Fruit fly (Drosophila melanogaster) whole organism, embryonic: ENCODE results near the gene His3.3B.
A peak's percentile ranks its signal among the peaks of the same experiment; 100 is the strongest.

ENCODE experiments used
- C15 ChIP-seq: fragments of 200-800 bp; sonication (Bioruptor generic); IDR thresholded peaks from 3 replicates; pipeline ENCODE4 v1.3.6; 2022; ENCODE audit warnings: missing biosample characterization, missing genetic modification characterization
- CG10366 ChIP-seq: fragments of 200-800 bp; sonication (Bioruptor generic); IDR thresholded peaks from 2 replicates; pipeline ENCODE4 v1.3.6; 2022; ENCODE audit warnings: missing biosample characterization, missing genetic modification characterization
- CG10565 ChIP-seq: fragments of 200-800 bp; sonication (Bioruptor generic); optimal IDR thresholded peaks from 3 replicates; lab custom pipeline; 2016; ENCODE audit warnings: missing biosample characterization, mild to moderate bottlenecking, missing genetic modification characterization
- CG11504 ChIP-seq: fragments of 200-800 bp; sonication (Bioruptor generic); optimal IDR thresholded peaks from 3 replicates; lab custom pipeline; 2019; ENCODE audit warnings: missing biosample characterization, mild to moderate bottlenecking, missing genetic modification characterization, moderate library complexity
- CG11696 ChIP-seq: fragments of 200-800 bp; sonication (Bioruptor generic); IDR thresholded peaks from 2 replicates; pipeline ENCODE4 v1.3.6; 2022; ENCODE audit warnings: missing biosample characterization, missing genetic modification characterization
- CG12391 ChIP-seq: fragments of 200-800 bp; sonication (Bioruptor generic); optimal IDR thresholded peaks from 3 replicates; lab custom pipeline; 2018; ENCODE audit warnings: missing biosample characterization, mild to moderate bottlenecking, missing genetic modification characterization, moderate library complexity
- CG12744 ChIP-seq: fragments of 200-800 bp; sonication (Bioruptor generic); optimal IDR thresholded peaks from 2 replicates; lab custom pipeline; 2016; ENCODE audit warnings: missing biosample characterization, missing genetic modification characterization
- CG14667 ChIP-seq: fragments of 200-800 bp; sonication (Bioruptor generic); IDR thresholded peaks from 2 replicates; pipeline ENCODE4 v1.3.6; 2022; ENCODE audit warnings: missing biosample characterization, missing genetic modification characterization
- CG15601 ChIP-seq: fragments of 200-800 bp; sonication (Bioruptor generic); optimal IDR thresholded peaks from 3 replicates; lab custom pipeline; 2019; ENCODE audit warnings: missing biosample characterization, mild to moderate bottlenecking, missing genetic modification characterization, moderate library complexity
- CG17802 ChIP-seq: fragments of 200-800 bp; sonication (Bioruptor generic); optimal IDR thresholded peaks from 2 replicates; lab custom pipeline; 2018; ENCODE audit warnings: missing biosample characterization, mild to moderate bottlenecking, missing genetic modification characterization, moderate library complexity
- CG17829 ChIP-seq: fragments of 200-800 bp; optimal IDR thresholded peaks from 2 replicates; lab custom pipeline; 2019; ENCODE audit warnings: missing biosample characterization, mild to moderate bottlenecking, missing genetic modification characterization, moderate library complexity
- CG2678 ChIP-seq: fragments of 200-800 bp; sonication (Bioruptor generic); optimal IDR thresholded peaks from 3 replicates; lab custom pipeline; 2019; ENCODE audit warnings: missing biosample characterization, mild to moderate bottlenecking, missing genetic modification characterization, moderate library complexity
- CG3163 ChIP-seq: fragments of 200-800 bp; sonication (Bioruptor generic); optimal IDR thresholded peaks from 3 replicates; lab custom pipeline; 2016; ENCODE audit warnings: missing biosample characterization, missing genetic modification characterization
- CG3995 ChIP-seq: fragments of 200-800 bp; sonication (Bioruptor generic); optimal IDR thresholded peaks from 3 replicates; lab custom pipeline; 2016; ENCODE audit warnings: missing biosample characterization, missing genetic modification characterization
- CG4424 ChIP-seq: fragments of 200-800 bp; sonication (Bioruptor generic); optimal IDR thresholded peaks from 3 replicates; lab custom pipeline; 2016; ENCODE audit warnings: missing biosample characterization, missing genetic modification characterization
- CG4617 ChIP-seq: fragments of 200-800 bp; sonication (Bioruptor generic); optimal IDR thresholded peaks from 3 replicates; lab custom pipeline; 2016; ENCODE audit warnings: missing biosample characterization, missing genetic modification characterization, borderline replicate concordance
- CG6654 ChIP-seq: fragments of 200-800 bp; sonication (Bioruptor generic); optimal IDR thresholded peaks from 2 replicates; lab custom pipeline; 2017; ENCODE audit warnings: missing biosample characterization, mild to moderate bottlenecking, missing genetic modification characterization
- CG6791 ChIP-seq: fragments of 200-800 bp; sonication (Bioruptor generic); IDR thresholded peaks from 3 replicates; pipeline ENCODE4 v1.3.6; 2022; ENCODE audit warnings: missing biosample characterization, missing genetic modification characterization; ENCODE audit not compliant: partially characterized antibody
- CG8765 ChIP-seq: fragments of 200-800 bp; sonication (Bioruptor generic); IDR thresholded peaks from 2 replicates; pipeline ENCODE4 v1.3.6; 2022; ENCODE audit warnings: missing biosample characterization, missing genetic modification characterization
- CG8924 ChIP-seq: fragments of 200-800 bp; optimal IDR thresholded peaks from 3 replicates; lab custom pipeline; 2019; ENCODE audit warnings: missing biosample characterization, mild to moderate bottlenecking, missing genetic modification characterization, moderate library complexity
- D19B ChIP-seq: fragments of 200-800 bp; sonication (Bioruptor generic); optimal IDR thresholded peaks from 2 replicates; lab custom pipeline; 2017; ENCODE audit warnings: missing biosample characterization, mild to moderate bottlenecking, missing genetic modification characterization
- Dad ChIP-seq: fragments of 200-800 bp; sonication (Bioruptor generic); optimal IDR thresholded peaks from 3 replicates; lab custom pipeline; 2016; ENCODE audit warnings: missing biosample characterization, missing genetic modification characterization
- E2f2 ChIP-seq: fragments of 200-800 bp; sonication (Bioruptor generic); IDR thresholded peaks from 2 replicates; pipeline ENCODE4 v1.3.6; 2022; ENCODE audit warnings: missing biosample characterization, missing genetic modification characterization
- Elba2 ChIP-seq: fragments of 200-800 bp; sonication (Bioruptor generic); optimal IDR thresholded peaks from 3 replicates; lab custom pipeline; 2016; ENCODE audit warnings: missing biosample characterization, missing genetic modification characterization
- Hand ChIP-seq: fragments of 200-800 bp; sonication (Bioruptor generic); optimal IDR thresholded peaks from 2 replicates; lab custom pipeline; 2017; ENCODE audit warnings: mild to moderate bottlenecking, missing biosample characterization, missing genetic modification reagents, missing genetic modification characterization
- NC2α ChIP-seq: fragments of 200-800 bp; sonication (Bioruptor generic); optimal IDR thresholded peaks from 2 replicates; lab custom pipeline; 2016; ENCODE audit warnings: missing biosample characterization, missing genetic modification characterization
- Sox100B ChIP-seq: fragments of 200-800 bp; sonication (Bioruptor generic); optimal IDR thresholded peaks from 3 replicates; lab custom pipeline; 2018; ENCODE audit warnings: missing biosample characterization, mild to moderate bottlenecking, missing genetic modification characterization
- Xbp1 ChIP-seq: fragments of 200-800 bp; sonication (Bioruptor generic); optimal IDR thresholded peaks from 3 replicates; lab custom pipeline; 2016; ENCODE audit warnings: missing biosample characterization, mild to moderate bottlenecking, missing genetic modification characterization
- ab ChIP-seq: fragments of 200-800 bp; sonication (Bioruptor generic); optimal IDR thresholded peaks from 2 replicates; lab custom pipeline; 2016; ENCODE audit warnings: missing biosample characterization, missing genetic modification characterization
- az2 ChIP-seq: fragments of 200-800 bp; sonication (Bioruptor generic); optimal IDR thresholded peaks from 3 replicates; lab custom pipeline; 2016; ENCODE audit warnings: missing biosample characterization, missing genetic modification characterization
- bsh ChIP-seq, 2 experiments: fragments of 200-800 bp; sonication (Bioruptor generic); optimal IDR thresholded peaks; 2 replicates each; lab custom pipeline; 2017 to 2018; ENCODE audit warnings: mild to moderate bottlenecking in 2 of 2, missing biosample characterization in 2 of 2, missing genetic modification characterization in 2 of 2, moderate library complexity in 1 of 2
- cas ChIP-seq: fragments of 200-800 bp; sonication (Bioruptor generic); IDR thresholded peaks from 2 replicates; pipeline ENCODE4 v1.3.6; 2022; ENCODE audit warnings: missing biosample characterization, missing genetic modification characterization
- dmrt11E ChIP-seq: fragments of 200-800 bp; sonication (Bioruptor generic); optimal IDR thresholded peaks from 3 replicates; lab custom pipeline; 2018; ENCODE audit warnings: missing biosample characterization, mild to moderate bottlenecking, missing genetic modification characterization, moderate library complexity
- dmrt99B ChIP-seq: fragments of 200-800 bp; sonication (Bioruptor generic); optimal IDR thresholded peaks from 2 replicates; lab custom pipeline; 2018; ENCODE audit warnings: missing biosample characterization, mild to moderate bottlenecking, missing genetic modification characterization, moderate library complexity
- esg ChIP-seq: fragments of 200-800 bp; sonication (Bioruptor generic); conservative IDR thresholded peaks from 2 replicates; pipeline ENCODE4 v1.3.6; 2022; ENCODE audit warnings: missing biosample characterization, missing genetic modification characterization
- fu2 ChIP-seq: fragments of 200-800 bp; sonication (Bioruptor generic); optimal IDR thresholded peaks from 2 replicates; lab custom pipeline; 2016; ENCODE audit warnings: missing biosample characterization, missing genetic modification characterization
- insv ChIP-seq, 2 experiments: fragments of 200-800 bp; sonication (Bioruptor generic); optimal IDR thresholded peaks; 3 replicates each; lab custom pipeline; 2016 to 2018; ENCODE audit warnings: missing biosample characterization in 2 of 2, missing genetic modification characterization in 2 of 2
- jumu ChIP-seq: fragments of 200-800 bp; sonication (Bioruptor generic); optimal IDR thresholded peaks from 3 replicates; lab custom pipeline; 2016; ENCODE audit warnings: missing biosample characterization, missing genetic modification characterization
- mld ChIP-seq: fragments of 200-800 bp; sonication (Bioruptor generic); IDR thresholded peaks from 3 replicates; pipeline ENCODE4 v1.3.6; 2022; ENCODE audit warnings: missing biosample characterization, missing genetic modification characterization; ENCODE audit not compliant: partially characterized antibody
- nau ChIP-seq: fragments of 200-800 bp; sonication (Bioruptor generic); optimal IDR thresholded peaks from 3 replicates; lab custom pipeline; 2017; ENCODE audit warnings: missing biosample characterization, mild to moderate bottlenecking, missing genetic modification characterization, missing genetic modification reagents
- nom ChIP-seq: fragments of 200-800 bp; sonication (Bioruptor generic); optimal IDR thresholded peaks from 2 replicates; lab custom pipeline; 2017; ENCODE audit warnings: missing biosample characterization, missing genetic modification characterization, mild to moderate bottlenecking, moderate library complexity, missing genetic modification reagents
- ro ChIP-seq: fragments of 200-800 bp; sonication (Bioruptor generic); IDR thresholded peaks from 2 replicates; pipeline ENCODE4 v1.3.6; 2022; ENCODE audit warnings: missing biosample characterization, missing genetic modification characterization
- sc ChIP-seq, 3 experiments: fragments of >200 bp in 2 of 3; fragments of 200-800 bp in 1 of 3; sonication (Bioruptor generic) in 1 of 3; optimal IDR thresholded peaks; 2 replicates in 2 of 3; 3 replicates in 1 of 3; lab custom pipeline; 2017; ENCODE audit warnings: mild to moderate bottlenecking in 1 of 3, missing biosample characterization in 1 of 3, missing genetic modification characterization in 1 of 3, missing genetic modification reagents in 1 of 3
- sd ChIP-seq: fragments of 200-800 bp; sonication (Bioruptor generic); optimal IDR thresholded peaks from 3 replicates; lab custom pipeline; 2018; ENCODE audit warnings: missing biosample characterization, mild to moderate bottlenecking, missing genetic modification characterization, moderate library complexity
- so ChIP-seq: fragments of 200-800 bp; sonication (Bioruptor generic); IDR thresholded peaks from 3 replicates; pipeline ENCODE4 v1.3.6; 2022; ENCODE audit warnings: missing biosample characterization, missing genetic modification characterization
- tap ChIP-seq: fragments of 200-800 bp; optimal IDR thresholded peaks from 3 replicates; lab custom pipeline; 2019; ENCODE audit warnings: missing biosample characterization, mild to moderate bottlenecking, missing genetic modification characterization, moderate library complexity
- twi ChIP-seq: fragments of 200-800 bp; optimal IDR thresholded peaks from 2 replicates; lab custom pipeline; 2019; ENCODE audit warnings: missing biosample characterization, mild to moderate bottlenecking, missing genetic modification characterization, moderate library complexity
- wek ChIP-seq: fragments of 200-800 bp; sonication (Bioruptor generic); optimal IDR thresholded peaks from 3 replicates; lab custom pipeline; 2018; ENCODE audit warnings: missing biosample characterization, mild to moderate bottlenecking, missing genetic modification characterization, moderate library complexity
- wor ChIP-seq: fragments of 200-800 bp; sonication (Bioruptor generic); IDR thresholded peaks from 2 replicates; pipeline ENCODE4 v1.3.6; 2022; ENCODE audit warnings: missing biosample characterization, missing genetic modification characterization
- zfh2 ChIP-seq: fragments of 200-800 bp; sonication (Bioruptor generic); optimal IDR thresholded peaks from 2 replicates; lab custom pipeline; 2016; ENCODE audit warnings: missing biosample characterization, missing genetic modification characterization

Gene His3.3B

dm6 chrX:9152127-9152598 lies 4.3 kb downstream of the His3.3B start (continued):
- TF ChIP-seq CG12744 (GFP tag; lab: Kevin White, UChicago) (peak; percentile 40), bsh (GFP tag; optimal IDR thresholded peaks at IDR 0.05; lab: Kevin White, UChicago) (peak; percentile 19 to 20), cas (GFP tag; lab: Robert Waterston, UW) (no peak), CG14667 (GFP tag; lab: Robert Waterston, UW) (no peak), Hand (GFP tag; lab: Kevin White, UChicago) (no peak), mld (GFP tag; lab: Robert Waterston, UW) (no peak), CG11696 (GFP tag; lab: Robert Waterston, UW) (0 out of 2 replicates have a peak, but pooled peaks have one; percentile 29), CG6654 (GFP tag; lab: Kevin White, UChicago) (no peak), E2f2 (GFP tag; lab: Robert Waterston, UW) (peak; percentile 30; the same call in 1 of the 2 replicates), CG4424 (no peak), dmrt11E (tag; lab: Kevin White, UChicago) (no peak), so (peak; percentile 71; the same call in 2 of the 3 replicates), jumu (GFP tag; lab: Kevin White, UChicago) (no peak), zfh2 (GFP tag; lab: Kevin White, UChicago) (no peak), CG8924 (tag; lab: Kevin White, UChicago) (peak; percentile 31), Dad (GFP tag; lab: Kevin White, UChicago) (peak; percentile 6), CG10565 (GFP tag; lab: Kevin White, UChicago) (no peak), CG3163 (GFP tag; lab: Kevin White, UChicago) (no peak), Elba2 (peak; percentile 91), insv (GFP tag; optimal IDR thresholded peaks at IDR 0.05; lab: Kevin White, UChicago) (peak in 1 of 2 experiments; percentile 7), nau (GFP tag; lab: Kevin White, UChicago) (no peak), Sox100B (GFP tag; lab: Kevin White, UChicago) (no peak), CG10366 (GFP tag; lab: Robert Waterston, UW) (0 out of 2 replicates have a peak, but pooled peaks have one; percentile 18), wor (GFP tag; lab: Robert Waterston, UW) (no peak), CG3995 (GFP tag; lab: Kevin White, UChicago) (no peak), CG4617 (GFP tag; lab: Kevin White, UChicago) (no peak), CG12391 (tag; lab: Kevin White, UChicago) (peak; percentile 31), CG6791 (GFP tag; lab: Robert Waterston, UW) (no peak), tap (tag; lab: Kevin White, UChicago) (no peak), CG15601 (tag; lab: Kevin White, UChicago) (peak; percentile 24), CG8765 (GFP tag; lab: Robert Waterston, UW) (no peak), twi (tag; lab: Kevin White, UChicago) (no peak), CG17802 (tag; lab: Kevin White, UChicago) (no peak), dmrt99B (tag; lab: Kevin White, UChicago) (no peak), sc (optimal IDR thresholded peaks at IDR 0.05; lab: Kevin White, UChicago) (no peak), sc (GFP tag; optimal IDR thresholded peaks at IDR 0.05; lab: Kevin White, UChicago) (no peak), ab (no peak), wek (GFP tag; lab: Kevin White, UChicago) (no peak), esg (GFP tag; lab: Robert Waterston, UW) (no peak), nom (GFP tag; lab: Kevin White, UChicago) (peak; percentile 72), Xbp1 (GFP tag; lab: Kevin White, UChicago) (peak; percentile 39), sd (tag; lab: Kevin White, UChicago) (peak; percentile 4), D19B (no peak), ro (GFP tag; lab: Robert Waterston, UW) (no peak), fu2 (GFP tag; lab: Kevin White, UChicago) (no peak), CG17829 (tag; lab: Kevin White, UChicago) (peak; percentile 16), CG2678 (tag; lab: Kevin White, UChicago) (no peak), C15 (no peak), NC2α (GFP tag; lab: Kevin White, UChicago) (no peak), CG11504 (no peak), az2 (GFP tag; lab: Kevin White, UChicago) (peak; percentile 33)
